Worm (Caenorhabditis elegans) whole organism, young adult: ENCODE data around the gene mam-6.

Experiments
- B0035.1 ChIP-seq: sonication (generic microtip); optimal IDR thresholded peaks from 2 replicates; lab custom pipeline; 2016; ENCODE audit warnings: missing genetic modification characterization, mild to moderate bottlenecking, missing compliant biosample characterization, missing genotype, missing genetic modification reagents
- F23B12.7 ChIP-seq: sonication (generic microtip); optimal IDR thresholded peaks from 2 replicates; lab custom pipeline; 2017; ENCODE audit warnings: missing genetic modification characterization, mild to moderate bottlenecking, missing compliant biosample characterization, antibody characterized with exemption, moderate library complexity; ENCODE audit not compliant: insufficient read depth
- lin-40 ChIP-seq: sonication (generic microtip); optimal IDR thresholded peaks from 2 replicates; lab custom pipeline; 2016; ENCODE audit warnings: missing genetic modification characterization, mild to moderate bottlenecking, missing compliant biosample characterization, missing genotype, missing genetic modification reagents
- sdz-38 ChIP-seq: sonication (generic microtip); optimal IDR thresholded peaks from 2 replicates; lab custom pipeline; 2016; ENCODE audit warnings: missing genotype, missing genetic modification characterization, missing compliant biosample characterization
- zim-3 ChIP-seq: sonication (generic microtip); optimal IDR thresholded peaks from 2 replicates; lab custom pipeline; 2017; ENCODE audit warnings: mild to moderate bottlenecking, missing genetic modification characterization, moderate library complexity, missing compliant biosample characterization

Gene mam-6

DNA sequence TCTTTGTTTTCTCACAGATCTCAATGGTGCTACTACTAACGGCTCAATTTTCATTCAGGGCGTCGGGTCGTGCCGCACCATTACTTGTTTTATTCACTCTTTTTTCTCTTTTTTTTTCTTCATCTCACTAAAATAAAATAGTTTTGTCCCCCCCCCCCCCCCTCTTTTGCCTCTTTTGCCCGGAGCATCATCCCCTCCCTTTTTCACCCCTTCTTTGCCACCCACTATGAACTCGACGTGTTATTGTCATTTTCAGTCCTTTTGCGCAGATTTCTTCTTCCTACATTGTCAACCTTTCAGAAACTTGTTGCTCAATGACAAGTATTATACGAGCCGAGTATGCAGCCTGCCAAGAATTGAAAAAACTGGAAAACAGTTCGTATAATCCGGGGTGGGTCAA is 43.1 kb downstream of the mam-6 start, which contains the start of gene seb-3 (continued):
- TF ChIP-seq B0035.1 (tag; lab: Kevin White, UChicago) = no peak
- no peak for TF ChIP-seq sdz-38 (tag; lab: Kevin White, UChicago)
- TF ChIP-seq F23B12.7 (tag; lab: Kevin White, UChicago) = no peak
- TF ChIP-seq lin-40 (tag; lab: Kevin White, UChicago) = no peak
- no peak for TF ChIP-seq zim-3
